Fruit fly (Drosophila melanogaster) whole organism, pupa: ENCODE data around the gene Pburs.

Source experiments
- CG12605 ChIP-seq: fragments of 200-800 bp; sonication (Bioruptor generic); IDR thresholded peaks from 2 replicates; pipeline ENCODE4 v1.3.6; 2022; ENCODE audit warnings: missing biosample characterization, missing genetic modification characterization
- CG13204 ChIP-seq: fragments of 200-800 bp; sonication (Bioruptor generic); optimal IDR thresholded peaks from 2 replicates; lab custom pipeline; 2018; ENCODE audit warnings: missing biosample characterization, mild to moderate bottlenecking, missing genetic modification characterization, moderate library complexity
- CG32121 ChIP-seq: fragments of 200-800 bp; sonication (Bioruptor generic); IDR thresholded peaks from 2 replicates; pipeline ENCODE4 v1.3.6; 2022; ENCODE audit warnings: missing biosample characterization, missing genetic modification characterization
- CG34367 ChIP-seq: fragments of 200-800 bp; sonication (Bioruptor generic); optimal IDR thresholded peaks from 2 replicates; lab custom pipeline; 2018; ENCODE audit warnings: missing biosample characterization, mild to moderate bottlenecking, missing genetic modification characterization
- Snoo ChIP-seq: fragments of 200-800 bp; sonication (Bioruptor generic); optimal IDR thresholded peaks from 3 replicates; lab custom pipeline; 2017; ENCODE audit warnings: missing biosample characterization, mild to moderate bottlenecking, missing genetic modification characterization, inconsistent platforms

DNA sequence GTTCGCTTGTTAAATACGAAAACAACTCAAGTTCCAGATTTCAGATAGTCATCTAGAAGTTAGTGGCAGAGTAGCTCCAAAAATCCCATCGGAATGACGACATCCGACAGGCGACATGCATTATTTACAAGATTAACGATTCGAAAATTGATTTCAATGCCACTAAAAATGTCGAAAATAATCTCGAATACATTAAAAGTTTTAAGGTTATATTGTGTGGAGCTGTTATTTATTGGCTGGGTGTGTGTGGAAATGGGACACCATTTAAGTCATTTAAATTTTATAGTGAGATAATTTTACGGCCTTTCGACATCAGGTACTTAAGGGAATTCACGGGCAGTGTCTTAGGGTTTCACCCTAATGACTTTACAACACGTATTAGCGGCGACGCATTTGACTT, 39.1 kb upstream of the Pburs start:
- TF ChIP-seq CG34367 (tag; lab: Kevin White, UChicago) (no peak), CG12605 (GFP tag; lab: Robert Waterston, UW) (no peak), CG32121 (GFP tag; lab: Robert Waterston, UW) (no peak), Snoo (tag; lab: Kevin White, UChicago) (no peak), CG13204 (GFP tag; lab: Kevin White, UChicago) (no peak)
